Fruit fly (Drosophila melanogaster): ENCODE results near the gene CheB93b.
A peak's percentile ranks its signal among the peaks of the same experiment; 100 is the strongest.

CheB93b gene

dm6 chr3R:21373403-21374326 is 35.3 kb upstream of the CheB93b start:
- TF ChIP-seq CG4496 (GFP tag; IDR thresholded peaks at IDR 0.05) (peak; percentile 31; the same call in 1 of the 3 replicates), CG15710 (tag; optimal IDR thresholded peaks at IDR 0.05) (peak; percentile 28), CG34367 (tag; optimal IDR thresholded peaks at IDR 0.05) (no peak), CG8159 (tag; optimal IDR thresholded peaks at IDR 0.05) (no peak)

- TF ChIP-seq CG15710 (tag; optimal IDR thresholded peaks at IDR 0.05) = peak; percentile 15
- peak; percentile 62 for TF ChIP-seq EcR (GFP tag; optimal IDR thresholded peaks at IDR 0.05)
- TF ChIP-seq gl (tag; optimal IDR thresholded peaks at IDR 0.05) = no peak
- TF ChIP-seq CG17806 (tag; optimal IDR thresholded peaks at IDR 0.05) = no peak
- peak; percentile 62 for TF ChIP-seq Snoo (tag; optimal IDR thresholded peaks at IDR 0.05)
- no peak for TF ChIP-seq CG10348 (GFP tag; IDR thresholded peaks at IDR 0.05)
- peak; percentile 15 for TF ChIP-seq CG8159 (tag; optimal IDR thresholded peaks at IDR 0.05)
- TF ChIP-seq fd96Ca (GFP tag; IDR thresholded peaks at IDR 0.05) = no peak; the same call in 2 of the 3 replicates
- TF ChIP-seq D1 (tag; optimal IDR thresholded peaks at IDR 0.05) = no peak
- no peak for TF ChIP-seq CG8301 (tag; optimal IDR thresholded peaks at IDR 0.05)
- TF ChIP-seq CG9948 (tag; optimal IDR thresholded peaks at IDR 0.05) = no peak
- peak; percentile 65 for TF ChIP-seq CG12605 (GFP tag; IDR thresholded peaks at IDR 0.05)
- no peak for TF ChIP-seq Pif1B (GFP tag; optimal IDR thresholded peaks at IDR 0.05)
- no peak for TF ChIP-seq CG14655 (GFP tag; optimal IDR thresholded peaks at IDR 0.05)
- no peak for TF ChIP-seq rn (GFP tag; IDR thresholded peaks at IDR 0.05)
- peak; percentile 80; the same call in 2 of the 3 replicates for TF ChIP-seq CG4496 (GFP tag; IDR thresholded peaks at IDR 0.05)
- peak; percentile 59 for TF ChIP-seq CG32121 (GFP tag; IDR thresholded peaks at IDR 0.05)
- no peak for TF ChIP-seq Pif1A (GFP tag; optimal IDR thresholded peaks at IDR 0.05)
- TF ChIP-seq CG13204 (GFP tag; optimal IDR thresholded peaks at IDR 0.05) = no peak
- no peak for TF ChIP-seq CG34367 (tag; optimal IDR thresholded peaks at IDR 0.05)
- TF ChIP-seq Ets98B (GFP tag; IDR thresholded peaks at IDR 0.05) = peak; percentile 86
Measured at dm6 chr3R:21376331-21376761, 32.6 kb upstream of the CheB93b start.

dm6 chr3R:21376859-21377607 is 31.9 kb upstream of the CheB93b start:
- TF ChIP-seq EcR (GFP tag; optimal IDR thresholded peaks at IDR 0.05) (peak; percentile 12), gl (tag; optimal IDR thresholded peaks at IDR 0.05) (no peak), CG13204 (GFP tag; optimal IDR thresholded peaks at IDR 0.05) (no peak), CG9948 (tag; optimal IDR thresholded peaks at IDR 0.05) (no peak), D1 (tag; optimal IDR thresholded peaks at IDR 0.05) (no peak), Snoo (tag; optimal IDR thresholded peaks at IDR 0.05) (peak; percentile 6), CG17806 (tag; optimal IDR thresholded peaks at IDR 0.05) (no peak), CG8159 (tag; optimal IDR thresholded peaks at IDR 0.05) (no peak), CG12605 (GFP tag; IDR thresholded peaks at IDR 0.05) (peak; percentile 34), CG8301 (tag; optimal IDR thresholded peaks at IDR 0.05) (no peak), CG15710 (tag; optimal IDR thresholded peaks at IDR 0.05) (peak; percentile 13), CG4496 (GFP tag; IDR thresholded peaks at IDR 0.05) (no peak), CG34367 (tag; optimal IDR thresholded peaks at IDR 0.05) (no peak), Ets98B (GFP tag; IDR thresholded peaks at IDR 0.05) (0 out of 2 replicates have a peak, but pooled peaks have one; percentile 34), CG32121 (GFP tag; IDR thresholded peaks at IDR 0.05) (no peak), Pif1A (GFP tag; optimal IDR thresholded peaks at IDR 0.05) (no peak), CG10348 (GFP tag; IDR thresholded peaks at IDR 0.05) (no peak), CG14655 (GFP tag; optimal IDR thresholded peaks at IDR 0.05) (no peak), Pif1B (GFP tag; optimal IDR thresholded peaks at IDR 0.05) (no peak), fd96Ca (GFP tag; IDR thresholded peaks at IDR 0.05) (no peak)

dm6 chr3R:21378595-21378994 is 30.3 kb upstream of the CheB93b start, which contains the start of gene tin:
TSS of gene tin (plus strand) at chr3R:21378977.
- TF ChIP-seq CG12605 (GFP tag; IDR thresholded peaks at IDR 0.05) (peak; percentile 97), Pif1B (GFP tag; optimal IDR thresholded peaks at IDR 0.05) (peak; percentile 96), EcR (GFP tag; optimal IDR thresholded peaks at IDR 0.05) (no peak), CG15710 (tag; optimal IDR thresholded peaks at IDR 0.05) (peak; percentile 94), D1 (tag; optimal IDR thresholded peaks at IDR 0.05) (peak; percentile 88), CG10348 (GFP tag; IDR thresholded peaks at IDR 0.05) (peak; percentile 40; the same call in 1 of the 2 replicates), Ets98B (GFP tag; IDR thresholded peaks at IDR 0.05) (peak; percentile 98), CG13204 (GFP tag; optimal IDR thresholded peaks at IDR 0.05) (peak; percentile 77), CG14655 (GFP tag; optimal IDR thresholded peaks at IDR 0.05) (peak; percentile 95), CG34367 (tag; optimal IDR thresholded peaks at IDR 0.05) (peak; percentile 93), Snoo (tag; optimal IDR thresholded peaks at IDR 0.05) (peak; percentile 94), CG32121 (GFP tag; IDR thresholded peaks at IDR 0.05) (peak; percentile 96), rn (GFP tag; IDR thresholded peaks at IDR 0.05) (peak; percentile 85), Pif1A (GFP tag; optimal IDR thresholded peaks at IDR 0.05) (peak; percentile 91), CG8159 (tag; optimal IDR thresholded peaks at IDR 0.05) (peak; percentile 91), CG9948 (tag; optimal IDR thresholded peaks at IDR 0.05) (peak; percentile 89), CG8301 (tag; optimal IDR thresholded peaks at IDR 0.05) (peak; percentile 94), CG17806 (tag; optimal IDR thresholded peaks at IDR 0.05) (peak; percentile 92), gl (tag; optimal IDR thresholded peaks at IDR 0.05) (peak; percentile 83), fd96Ca (GFP tag; IDR thresholded peaks at IDR 0.05) (peak; percentile 96; the same call in 2 of the 3 replicates), CG4496 (GFP tag; IDR thresholded peaks at IDR 0.05) (peak; percentile 98)
